Worm (Caenorhabditis elegans): Measurements from ENCODE around the gene T24C12.1.

- TF ChIP-seq mel-28 (tag; optimal IDR thresholded peaks at IDR 0.05; ENCODE audit: borderline replicate concordance) (no peak), Y67H2A.10 (GFP tag; conservative IDR thresholded peaks at IDR 0.05) (peak; percentile 26; the same call in 1 of the 2 replicates)
Observed at ce11 chrX:2226875-2227355, 27.7 kb downstream of the T24C12.1 start.

Data from whole organism, young adult.